Worm (Caenorhabditis elegans) whole organism, L3 larva: Measurements from ENCODE around the gene cest-4.

Source experiments
- ama-1 ChIP-seq: fragments of 150-350 bp; optimal IDR thresholded peaks from 2 replicates; lab custom pipeline; 2018
- egl-27 ChIP-seq: sonication (generic microtip); optimal IDR thresholded peaks from 4 replicates; lab custom pipeline; 2017; ENCODE audit warnings: missing biosample characterization, missing genetic modification reagents, missing genetic modification characterization
- elt-3 ChIP-seq, 3 experiments: fragments of 150-350 bp in 1 of 3; sonication (generic microtip) in 2 of 3; optimal IDR thresholded peaks; 2 replicates in 2 of 3; 4 replicates in 1 of 3; lab custom pipeline; 2014 to 2017; ENCODE audit warnings: missing biosample characterization in 3 of 3, missing genetic modification characterization in 3 of 3
- hmg-11 ChIP-seq: sonication (generic microtip); optimal IDR thresholded peaks from 2 replicates; lab custom pipeline; 2016; ENCODE audit warnings: missing genetic modification characterization, missing compliant biosample characterization
- jun-1 ChIP-seq: fragments of 150-350 bp; optimal IDR thresholded peaks from 2 replicates; lab custom pipeline; 2014; ENCODE audit warnings: missing biosample characterization, missing genetic modification reagents, missing genetic modification characterization
- lin-15B ChIP-seq: fragments of 150-350 bp; optimal IDR thresholded peaks from 2 replicates; lab custom pipeline; 2014; ENCODE audit warnings: missing biosample characterization, missing genetic modification characterization
- nfya-1 ChIP-seq: sonication (generic microtip); optimal IDR thresholded peaks from 2 replicates; lab custom pipeline; 2017; ENCODE audit warnings: missing genetic modification characterization, mild to moderate bottlenecking, missing compliant biosample characterization, antibody characterized with exemption, moderate library complexity; ENCODE audit not compliant: insufficient read depth
- nhr-237 ChIP-seq: fragments of 150-350 bp; optimal IDR thresholded peaks from 2 replicates; lab custom pipeline; 2014; ENCODE audit warnings: missing biosample characterization, missing genetic modification characterization
- pha-4 ChIP-seq: fragments of 150-350 bp; optimal IDR thresholded peaks from 2 replicates; lab custom pipeline; 2014; ENCODE audit warnings: missing biosample characterization, missing genetic modification reagents, missing genetic modification characterization
- sea-2 ChIP-seq: fragments of 150-350 bp; sonication (generic microtip); optimal IDR thresholded peaks from 4 replicates; lab custom pipeline; 2014; ENCODE audit warnings: missing biosample characterization, missing genetic modification reagents, missing genetic modification characterization
- skn-1 ChIP-seq: fragments of 150-350 bp; optimal IDR thresholded peaks from 2 replicates; lab custom pipeline; 2014; ENCODE audit warnings: missing biosample characterization, missing genetic modification characterization
- snpc-4 ChIP-seq: fragments of 150-350 bp; optimal IDR thresholded peaks from 2 replicates; lab custom pipeline; 2014; ENCODE audit warnings: missing biosample characterization, missing genetic modification characterization
- tbx-2 ChIP-seq: sonication (generic microtip); optimal IDR thresholded peaks from 2 replicates; lab custom pipeline; 2016; ENCODE audit warnings: mild to moderate bottlenecking, missing genetic modification characterization, missing compliant biosample characterization

ce11 chrIV:6824622-6825021 lies 22.5 kb upstream of the cest-4 start, which contains the start of gene H20E11.3:
- TF ChIP-seq lin-15B (tag; lab: Kevin White, UChicago) (no peak), elt-3 (tag; optimal IDR thresholded peaks at IDR 0.05; lab: Kevin White, UChicago) (no peak), pha-4 (tag; lab: Kevin White, UChicago) (no peak), egl-27 (no peak), jun-1 (tag; lab: Kevin White, UChicago) (no peak), nhr-237 (no peak), sea-2 (GFP tag; lab: Kevin White, UChicago) (no peak), tbx-2 (no peak), ama-1 (lab: Kevin White, UChicago) (no peak), hmg-11 (tag; lab: Kevin White, UChicago) (no peak), skn-1 (tag; lab: Kevin White, UChicago) (no peak), snpc-4 (tag; lab: Kevin White, UChicago) (no peak), nfya-1 (tag; lab: Kevin White, UChicago) (no peak)
